Fruit fly (Drosophila melanogaster) whole organism, embryonic: Measurements from ENCODE around the gene CG42847.

Experiments used
- CG12155 ChIP-seq: fragments of 200-800 bp; sonication (Bioruptor generic); optimal IDR thresholded peaks from 3 replicates; lab custom pipeline; 2016; ENCODE audit warnings: missing biosample characterization, missing genetic modification characterization
- CG13624 ChIP-seq: fragments of 200-800 bp; sonication (Bioruptor generic); optimal IDR thresholded peaks from 2 replicates; lab custom pipeline; 2016; ENCODE audit warnings: missing biosample characterization, missing genetic modification characterization
- CG14014 ChIP-seq: fragments of 200-800 bp; sonication (Bioruptor generic); IDR thresholded peaks from 2 replicates; pipeline ENCODE4 v1.3.6; 2022; ENCODE audit warnings: missing biosample characterization, missing genetic modification characterization
- CG1603 ChIP-seq: fragments of 200-800 bp; sonication (Bioruptor generic); optimal IDR thresholded peaks from 2 replicates; lab custom pipeline; 2019; ENCODE audit warnings: missing biosample characterization, mild to moderate bottlenecking, missing genetic modification characterization, moderate library complexity
- CG17361 ChIP-seq: fragments of 200-800 bp; sonication (Bioruptor generic); IDR thresholded peaks from 3 replicates; pipeline ENCODE4 v1.3.6; 2022; ENCODE audit warnings: missing biosample characterization, missing genetic modification characterization
- CG17802 ChIP-seq: fragments of 200-800 bp; sonication (Bioruptor generic); optimal IDR thresholded peaks from 2 replicates; lab custom pipeline; 2018; ENCODE audit warnings: missing biosample characterization, mild to moderate bottlenecking, missing genetic modification characterization, moderate library complexity
- CG18476 ChIP-seq: fragments of 200-800 bp; sonication (Bioruptor generic); optimal IDR thresholded peaks from 2 replicates; lab custom pipeline; 2016; ENCODE audit warnings: missing biosample characterization, mild to moderate bottlenecking, missing genetic modification characterization
- CG18619 ChIP-seq: fragments of 200-800 bp; sonication (Bioruptor generic); optimal IDR thresholded peaks from 3 replicates; lab custom pipeline; 2017; ENCODE audit warnings: missing biosample characterization, mild to moderate bottlenecking, missing genetic modification characterization
- CG3163 ChIP-seq: fragments of 200-800 bp; sonication (Bioruptor generic); optimal IDR thresholded peaks from 3 replicates; lab custom pipeline; 2016; ENCODE audit warnings: missing biosample characterization, missing genetic modification characterization
- CG7271 ChIP-seq: fragments of 200-800 bp; sonication (Bioruptor generic); optimal IDR thresholded peaks from 2 replicates; lab custom pipeline; 2018; ENCODE audit warnings: missing biosample characterization, mild to moderate bottlenecking, missing genetic modification characterization, moderate library complexity
- CG7372 ChIP-seq: fragments of 200-800 bp; sonication (Bioruptor generic); IDR thresholded peaks from 2 replicates; pipeline ENCODE4 v1.3.6; 2022; ENCODE audit warnings: missing biosample characterization, missing genetic modification characterization
- CG9727 ChIP-seq: fragments of 200-800 bp; sonication (Bioruptor generic); optimal IDR thresholded peaks from 3 replicates; lab custom pipeline; 2017; ENCODE audit warnings: missing biosample characterization, mild to moderate bottlenecking, missing genetic modification characterization
- CrebB ChIP-seq: fragments of 200-800 bp; sonication (Bioruptor generic); optimal IDR thresholded peaks from 3 replicates; lab custom pipeline; 2018; ENCODE audit warnings: missing biosample characterization, mild to moderate bottlenecking, missing genetic modification characterization
- D19A ChIP-seq: fragments of 200-800 bp; optimal IDR thresholded peaks from 3 replicates; lab custom pipeline; 2019; ENCODE audit warnings: missing biosample characterization, mild to moderate bottlenecking, missing genetic modification characterization, moderate library complexity
- Eip74EF ChIP-seq, 2 experiments: fragments of 200-800 bp in 1 of 2; fragments of >200 bp in 1 of 2; sonication (Bioruptor generic) in 1 of 2; optimal IDR thresholded peaks; 2 replicates each; lab custom pipeline; 2017 to 2019; ENCODE audit warnings: missing biosample characterization in 2 of 2, missing genetic modification characterization in 2 of 2, mild to moderate bottlenecking in 1 of 2, moderate library complexity in 1 of 2
- Ets65A ChIP-seq: fragments of 200-800 bp; sonication (Bioruptor generic); peaks from one replicate; lab custom pipeline; 2016; ENCODE audit warnings: missing biosample characterization, missing genetic modification characterization
- Fer1 ChIP-seq: fragments of 200-800 bp; sonication (Bioruptor generic); optimal IDR thresholded peaks from 2 replicates; lab custom pipeline; 2017; ENCODE audit warnings: missing biosample characterization, mild to moderate bottlenecking, missing genetic modification characterization
- Fer2 ChIP-seq: fragments of 200-800 bp; sonication (Bioruptor generic); optimal IDR thresholded peaks from 2 replicates; lab custom pipeline; 2018; ENCODE audit warnings: missing biosample characterization, mild to moderate bottlenecking, missing genetic modification characterization, moderate library complexity
- Gug ChIP-seq: fragments of 200-800 bp; sonication (Bioruptor generic); IDR thresholded peaks from 4 replicates; pipeline ENCODE4 v1.3.6; 2022; ENCODE audit warnings: missing biosample characterization, missing genetic modification characterization
- HmgD ChIP-seq: fragments of 200-800 bp; sonication (Bioruptor generic); optimal IDR thresholded peaks from 3 replicates; lab custom pipeline; 2016; ENCODE audit warnings: missing biosample characterization, missing genetic modification characterization
- Hr78 ChIP-seq, 2 experiments: fragments of 200-800 bp in 1 of 2; fragments of >200 bp in 1 of 2; sonication (Bioruptor generic) in 1 of 2; optimal IDR thresholded peaks; 2 replicates each; lab custom pipeline; 2017 to 2019; ENCODE audit warnings: missing biosample characterization in 2 of 2, missing genetic modification characterization in 2 of 2, mild to moderate bottlenecking in 1 of 2, moderate library complexity in 1 of 2
- Jarid2 ChIP-seq: fragments of 200-800 bp; sonication (Bioruptor generic); optimal IDR thresholded peaks from 3 replicates; lab custom pipeline; 2017; ENCODE audit warnings: mild to moderate bottlenecking, missing biosample characterization, missing genetic modification reagents, missing genetic modification characterization
- Med ChIP-seq: fragments of 200-800 bp; sonication (Bioruptor generic); peaks from one replicate; lab custom pipeline; 2016; ENCODE audit warnings: missing biosample characterization, missing genetic modification characterization, mild to moderate bottlenecking, inconsistent platforms, moderate library complexity
- Meics ChIP-seq: fragments of 200-800 bp; sonication (Bioruptor generic); optimal IDR thresholded peaks from 2 replicates; lab custom pipeline; 2017; ENCODE audit warnings: missing biosample characterization, mild to moderate bottlenecking, missing genetic modification characterization
- Mes4 ChIP-seq: fragments of 200-800 bp; sonication (Bioruptor generic); optimal IDR thresholded peaks from 2 replicates; lab custom pipeline; 2016; ENCODE audit warnings: missing biosample characterization, missing genetic modification characterization
- NFAT ChIP-seq: fragments of 200-800 bp; sonication (Bioruptor generic); IDR thresholded peaks from 2 replicates; pipeline ENCODE4 v1.3.6; 2022; ENCODE audit warnings: missing biosample characterization, missing genetic modification characterization
- Rfx ChIP-seq: fragments of 200-800 bp; sonication (Bioruptor generic); IDR thresholded peaks from 2 replicates; pipeline ENCODE4 v1.3.6; 2022; ENCODE audit warnings: missing biosample characterization, missing genetic modification characterization
- Scr ChIP-seq: fragments of 200-800 bp; sonication (Bioruptor generic); IDR thresholded peaks from 2 replicates; pipeline ENCODE4 v1.3.6; 2022; ENCODE audit warnings: missing biosample characterization, missing genetic modification characterization; ENCODE audit not compliant: partially characterized antibody
- Sox102F ChIP-seq: fragments of 200-800 bp; sonication (Bioruptor generic); optimal IDR thresholded peaks from 2 replicates; lab custom pipeline; 2018; ENCODE audit warnings: missing biosample characterization, mild to moderate bottlenecking, missing genetic modification characterization, moderate library complexity
- abd-A ChIP-seq: fragments of 200-800 bp; sonication (Bioruptor generic); optimal IDR thresholded peaks from 3 replicates; lab custom pipeline; 2019; ENCODE audit warnings: missing biosample characterization, mild to moderate bottlenecking, missing genetic modification characterization, moderate library complexity
- ac ChIP-seq: fragments of 200-800 bp; sonication (Bioruptor generic); optimal IDR thresholded peaks from 3 replicates; lab custom pipeline; 2017; ENCODE audit warnings: missing biosample characterization, mild to moderate bottlenecking, missing genetic modification characterization
- ara ChIP-seq: fragments of 200-800 bp; sonication (Bioruptor generic); IDR thresholded peaks from 2 replicates; pipeline ENCODE4 v1.3.6; 2022; ENCODE audit warnings: missing biosample characterization, missing genetic modification characterization
- bowl ChIP-seq: fragments of 200-800 bp; sonication (Bioruptor generic); IDR thresholded peaks from 2 replicates; pipeline ENCODE4 v1.3.6; 2022; ENCODE audit warnings: missing biosample characterization, missing genetic modification characterization
- danr ChIP-seq: fragments of 200-800 bp; sonication (Bioruptor generic); IDR thresholded peaks from 2 replicates; pipeline ENCODE4 v1.3.6; 2022; ENCODE audit warnings: missing biosample characterization, missing genetic modification characterization
- disco-r ChIP-seq: fragments of 200-800 bp; sonication (Bioruptor generic); optimal IDR thresholded peaks from 2 replicates; lab custom pipeline; 2016; ENCODE audit warnings: missing biosample characterization, missing genetic modification characterization
- fd102C ChIP-seq: fragments of 200-800 bp; sonication (Bioruptor generic); optimal IDR thresholded peaks from 2 replicates; lab custom pipeline; 2018; ENCODE audit warnings: missing biosample characterization, mild to moderate bottlenecking, missing genetic modification characterization, moderate library complexity
- ken ChIP-seq: fragments of 200-800 bp; sonication (Bioruptor generic); IDR thresholded peaks from 3 replicates; pipeline ENCODE4 v1.3.6; 2022; ENCODE audit warnings: missing biosample characterization, missing genetic modification characterization
- lab ChIP-seq: fragments of 200-800 bp; sonication (Bioruptor generic); optimal IDR thresholded peaks from 3 replicates; lab custom pipeline; 2017; ENCODE audit warnings: missing biosample characterization, missing genetic modification characterization, mild to moderate bottlenecking, moderate library complexity, missing genetic modification reagents
- lmd ChIP-seq: fragments of 200-800 bp; sonication (Bioruptor generic); IDR thresholded peaks from 2 replicates; pipeline ENCODE4 v1.3.6; 2022; ENCODE audit warnings: missing biosample characterization, missing genetic modification characterization
- mam ChIP-seq: fragments of 200-800 bp; sonication (Bioruptor generic); optimal IDR thresholded peaks from 3 replicates; lab custom pipeline; 2016; ENCODE audit warnings: missing biosample characterization, missing genetic modification characterization
- mirr ChIP-seq: fragments of 200-800 bp; sonication (Bioruptor generic); optimal IDR thresholded peaks from 3 replicates; lab custom pipeline; 2018; ENCODE audit warnings: missing biosample characterization, mild to moderate bottlenecking, missing genetic modification characterization
- pan ChIP-seq, 4 experiments: fragments of >200 bp in 3 of 4; fragments of 200-800 bp in 1 of 4; sonication (Bioruptor generic) in 1 of 4; optimal IDR thresholded peaks in 3 of 4; IDR thresholded peaks in 1 of 4; 2 replicates each; pipeline versions ENCODE4 v1.3.6 to Lab custom; 2017 to 2022; ENCODE audit warnings: missing biosample characterization in 2 of 4, missing genetic modification characterization in 2 of 4, mixed read lengths in 1 of 4
- row ChIP-seq: fragments of 200-800 bp; sonication (Bioruptor generic); IDR thresholded peaks from 3 replicates; pipeline ENCODE4 v1.3.6; 2022; ENCODE audit warnings: missing biosample characterization, missing genetic modification characterization
- tgo ChIP-seq: fragments of 200-800 bp; sonication (Bioruptor generic); IDR thresholded peaks from 3 replicates; pipeline ENCODE4 v1.3.6; 2022; ENCODE audit warnings: missing biosample characterization, missing genetic modification characterization

The CG42847 gene

DNA sequence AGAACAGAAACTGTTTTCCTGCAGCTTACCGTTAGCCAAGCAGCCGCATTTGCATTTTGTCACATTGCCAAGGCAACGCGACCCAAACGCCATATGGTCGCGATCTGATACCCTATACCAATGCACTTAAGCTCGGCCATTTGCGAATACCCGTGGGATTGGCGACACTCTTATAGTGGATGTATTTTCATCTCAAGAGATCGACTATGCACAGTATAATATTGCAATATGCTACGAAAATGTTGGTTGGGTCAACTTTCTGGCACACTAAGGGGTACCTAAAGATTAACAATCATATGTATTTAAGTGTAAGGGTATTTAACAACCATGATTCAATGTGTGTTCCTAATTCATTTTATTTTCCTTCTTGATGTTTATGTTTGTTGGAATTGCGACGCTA is 10.6 kb downstream of the CG42847 start (continued):
- TF ChIP-seq fd102C (GFP tag; lab: Kevin White, UChicago) = no peak
- no peak for TF ChIP-seq CG18476
- TF ChIP-seq CG18619 (GFP tag; lab: Kevin White, UChicago) = no peak
- no peak for TF ChIP-seq CrebB (tag; lab: Kevin White, UChicago)
- no peak for TF ChIP-seq Fer1 (GFP tag; lab: Kevin White, UChicago)
- TF ChIP-seq CG9727 (GFP tag; lab: Kevin White, UChicago) = peak; percentile 0
- no peak for TF ChIP-seq Gug (GFP tag; lab: Robert Waterston, UW)
- TF ChIP-seq mam (GFP tag; lab: Kevin White, UChicago) = no peak
- TF ChIP-seq pan (optimal IDR thresholded peaks at IDR 0.05; lab: Kevin White, UChicago) = no peak
- no peak for TF ChIP-seq pan (GFP tag; optimal IDR thresholded peaks at IDR 0.05 in 1 of 2, IDR thresholded peaks at IDR 0.05 in 1 of 2)
- 0 out of 2 replicates have a peak, but pooled peaks have one; percentile 14 for TF ChIP-seq CG14014 (GFP tag; lab: Robert Waterston, UW)
- TF ChIP-seq CG7372 = 0 out of 2 replicates have a peak, but pooled peaks have one; percentile 20
- no peak for TF ChIP-seq danr (GFP tag; lab: Robert Waterston, UW)
- TF ChIP-seq NFAT = no peak
- no peak for TF ChIP-seq CG13624
- no peak for TF ChIP-seq Scr (GFP tag; lab: Robert Waterston, UW)
- TF ChIP-seq CG3163 = no peak
- no peak for TF ChIP-seq Eip74EF (GFP tag; optimal IDR thresholded peaks at IDR 0.05; lab: Kevin White, UChicago)
- TF ChIP-seq D19A (tag; lab: Kevin White, UChicago) = peak; percentile 86
- TF ChIP-seq lmd (GFP tag; lab: Robert Waterston, UW) = 0 out of 2 replicates have a peak, but pooled peaks have one; percentile 30
- TF ChIP-seq ac (GFP tag; lab: Kevin White, UChicago) = no peak
- no peak for TF ChIP-seq mirr (GFP tag; lab: Kevin White, UChicago)
- no peak for TF ChIP-seq ara (GFP tag; lab: Robert Waterston, UW)
- no peak for TF ChIP-seq CG17361 (GFP tag; lab: Robert Waterston, UW)
- TF ChIP-seq bowl = no peak
- no peak for TF ChIP-seq abd-A (tag; lab: Kevin White, UChicago)
- peak; percentile 81 for TF ChIP-seq Ets65A
- TF ChIP-seq Rfx (GFP tag; lab: Robert Waterston, UW) = peak; percentile 55
- peak; percentile 53 for TF ChIP-seq row (GFP tag; lab: Robert Waterston, UW)
- TF ChIP-seq disco-r (GFP tag; lab: Kevin White, UChicago) = no peak
- TF ChIP-seq CG1603 (tag; lab: Kevin White, UChicago) = peak; percentile 7
- TF ChIP-seq HmgD (GFP tag; lab: Kevin White, UChicago) = no peak
- TF ChIP-seq Meics (GFP tag; lab: Kevin White, UChicago) = peak; percentile 18
- TF ChIP-seq ken (GFP tag; lab: Robert Waterston, UW) = no peak
- TF ChIP-seq Med = peak; percentile 84
- TF ChIP-seq Sox102F (GFP tag; lab: Kevin White, UChicago) = peak; percentile 7
- no peak for TF ChIP-seq Fer2 (tag; lab: Kevin White, UChicago)
- TF ChIP-seq Jarid2 = no peak
- TF ChIP-seq Mes4 (GFP tag; lab: Kevin White, UChicago) = no peak
- no peak for TF ChIP-seq CG7271
- peak; percentile 14 for TF ChIP-seq lab (GFP tag; lab: Kevin White, UChicago)
- no peak for TF ChIP-seq CG17802 (tag; lab: Kevin White, UChicago)
- no peak for TF ChIP-seq Hr78 (GFP tag; optimal IDR thresholded peaks at IDR 0.05; lab: Kevin White, UChicago)
- no peak for TF ChIP-seq CG12155 (GFP tag; lab: Kevin White, UChicago)
- TF ChIP-seq tgo (GFP tag; lab: Robert Waterston, UW) = no peak
- TF ChIP-seq, all 482 proteins: peak for 33
